Worm (Caenorhabditis elegans) whole organism, L3 larva: Measurements from ENCODE around the gene srj-29.
A peak's percentile ranks its signal among the peaks of the same experiment; 100 is the strongest.

Experiments used
- R02D3.7 ChIP-seq: fragments of 150-350 bp; optimal IDR thresholded peaks from 2 replicates; lab custom pipeline; 2014; ENCODE audit warnings: missing biosample characterization, missing genetic modification characterization
- ZK546.5 ChIP-seq: sonication (generic microtip); optimal IDR thresholded peaks from 2 replicates; lab custom pipeline; 2017; ENCODE audit warnings: missing biosample characterization, missing genetic modification characterization
- ceh-16 ChIP-seq: sonication (generic microtip); optimal IDR thresholded peaks from 2 replicates; lab custom pipeline; 2017; ENCODE audit warnings: missing biosample characterization, missing genetic modification characterization
- ceh-28 ChIP-seq: fragments of 150-350 bp; optimal IDR thresholded peaks from 2 replicates; lab custom pipeline; 2014; ENCODE audit warnings: missing biosample characterization, missing genetic modification reagents, missing genetic modification characterization
- ceh-9 ChIP-seq: sonication (generic microtip); optimal IDR thresholded peaks from 2 replicates; lab custom pipeline; 2018; ENCODE audit warnings: missing biosample characterization, missing genetic modification characterization
- daf-12 ChIP-seq: fragments of 150-350 bp; optimal IDR thresholded peaks from 2 replicates; lab custom pipeline; 2014; ENCODE audit warnings: missing biosample characterization, missing genetic modification reagents, missing genetic modification characterization
- egl-5 ChIP-seq: fragments of 150-350 bp; optimal IDR thresholded peaks from 2 replicates; lab custom pipeline; 2017; ENCODE audit warnings: missing biosample characterization, missing genetic modification reagents, missing genetic modification characterization, inconsistent platforms
- elt-1 ChIP-seq: fragments of 150-350 bp; optimal IDR thresholded peaks from 2 replicates; lab custom pipeline; 2014; ENCODE audit warnings: missing biosample characterization, missing genetic modification characterization
- elt-2 ChIP-seq: sonication (generic microtip); optimal IDR thresholded peaks from 2 replicates; lab custom pipeline; 2016; ENCODE audit warnings: missing genetic modification reagents, mild to moderate bottlenecking, missing genetic modification characterization, missing compliant biosample characterization
- elt-3 ChIP-seq, 3 experiments: fragments of 150-350 bp in 1 of 3; sonication (generic microtip) in 2 of 3; optimal IDR thresholded peaks; 2 replicates in 2 of 3; 4 replicates in 1 of 3; lab custom pipeline; 2014 to 2017; ENCODE audit warnings: missing biosample characterization in 3 of 3, missing genetic modification characterization in 3 of 3
- eor-1 ChIP-seq, 2 experiments: fragments of 150-350 bp; optimal IDR thresholded peaks; 2 replicates each; lab custom pipeline; 2014 to 2018; ENCODE audit warnings: missing biosample characterization in 2 of 2, missing genetic modification characterization in 2 of 2
- fkh-10 ChIP-seq: sonication (generic microtip); optimal IDR thresholded peaks from 2 replicates; lab custom pipeline; 2017; ENCODE audit warnings: missing biosample characterization, missing genetic modification reagents, missing genetic modification characterization
- fkh-2 ChIP-seq: fragments of 150-350 bp; optimal IDR thresholded peaks from 2 replicates; lab custom pipeline; 2014; ENCODE audit warnings: missing biosample characterization, missing genetic modification reagents, missing genetic modification characterization
- jun-1 ChIP-seq: fragments of 150-350 bp; optimal IDR thresholded peaks from 2 replicates; lab custom pipeline; 2014; ENCODE audit warnings: missing biosample characterization, missing genetic modification reagents, missing genetic modification characterization
- lin-15B ChIP-seq: fragments of 150-350 bp; optimal IDR thresholded peaks from 2 replicates; lab custom pipeline; 2014; ENCODE audit warnings: missing biosample characterization, missing genetic modification characterization
- mdl-1 ChIP-seq: fragments of 150-350 bp; optimal IDR thresholded peaks from 2 replicates; lab custom pipeline; 2014; ENCODE audit warnings: missing biosample characterization, missing genetic modification characterization
- mml-1 ChIP-seq: fragments of 150-350 bp; sonication (generic microtip); optimal IDR thresholded peaks from 3 replicates; lab custom pipeline; 2014; ENCODE audit warnings: missing biosample characterization, missing genetic modification characterization
- nfya-1 ChIP-seq: sonication (generic microtip); optimal IDR thresholded peaks from 2 replicates; lab custom pipeline; 2017; ENCODE audit warnings: missing genetic modification characterization, mild to moderate bottlenecking, missing compliant biosample characterization, antibody characterized with exemption, moderate library complexity; ENCODE audit not compliant: insufficient read depth
- nhr-11 ChIP-seq: fragments of 150-350 bp; optimal IDR thresholded peaks from 2 replicates; lab custom pipeline; 2014; ENCODE audit warnings: missing biosample characterization, missing genetic modification characterization
- nhr-12 ChIP-seq: fragments of 150-350 bp; optimal IDR thresholded peaks from 2 replicates; lab custom pipeline; 2014; ENCODE audit warnings: missing biosample characterization, missing genetic modification characterization
- nhr-23 ChIP-seq: fragments of 150-350 bp; optimal IDR thresholded peaks from 2 replicates; lab custom pipeline; 2014; ENCODE audit warnings: missing biosample characterization, missing genetic modification reagents, missing genetic modification characterization
- nhr-237 ChIP-seq: fragments of 150-350 bp; optimal IDR thresholded peaks from 2 replicates; lab custom pipeline; 2014; ENCODE audit warnings: missing biosample characterization, missing genetic modification characterization
- nhr-25 ChIP-seq: sonication (generic microtip); optimal IDR thresholded peaks from 2 replicates; lab custom pipeline; 2017; ENCODE audit warnings: missing biosample characterization, missing genetic modification characterization
- nhr-67 ChIP-seq: fragments of 150-350 bp; optimal IDR thresholded peaks from 2 replicates; lab custom pipeline; 2014; ENCODE audit warnings: missing biosample characterization, missing genetic modification characterization
- nhr-77 ChIP-seq: fragments of 150-350 bp; optimal IDR thresholded peaks from 2 replicates; lab custom pipeline; 2014; ENCODE audit warnings: missing biosample characterization, missing genetic modification characterization
- pha-4 ChIP-seq: fragments of 150-350 bp; optimal IDR thresholded peaks from 2 replicates; lab custom pipeline; 2014; ENCODE audit warnings: missing biosample characterization, missing genetic modification reagents, missing genetic modification characterization
- pqm-1 ChIP-seq: fragments of 150-350 bp; optimal IDR thresholded peaks from 2 replicates; lab custom pipeline; 2017; ENCODE audit warnings: missing biosample characterization, missing genetic modification characterization, inconsistent platforms
- sea-2 ChIP-seq: fragments of 150-350 bp; sonication (generic microtip); optimal IDR thresholded peaks from 4 replicates; lab custom pipeline; 2014; ENCODE audit warnings: missing biosample characterization, missing genetic modification reagents, missing genetic modification characterization
- skn-1 ChIP-seq: fragments of 150-350 bp; optimal IDR thresholded peaks from 2 replicates; lab custom pipeline; 2014; ENCODE audit warnings: missing biosample characterization, missing genetic modification characterization
- ztf-4 ChIP-seq: fragments of 150-350 bp; optimal IDR thresholded peaks from 2 replicates; lab custom pipeline; 2014; ENCODE audit warnings: missing biosample characterization, missing genetic modification characterization

srj-29 gene

DNA sequence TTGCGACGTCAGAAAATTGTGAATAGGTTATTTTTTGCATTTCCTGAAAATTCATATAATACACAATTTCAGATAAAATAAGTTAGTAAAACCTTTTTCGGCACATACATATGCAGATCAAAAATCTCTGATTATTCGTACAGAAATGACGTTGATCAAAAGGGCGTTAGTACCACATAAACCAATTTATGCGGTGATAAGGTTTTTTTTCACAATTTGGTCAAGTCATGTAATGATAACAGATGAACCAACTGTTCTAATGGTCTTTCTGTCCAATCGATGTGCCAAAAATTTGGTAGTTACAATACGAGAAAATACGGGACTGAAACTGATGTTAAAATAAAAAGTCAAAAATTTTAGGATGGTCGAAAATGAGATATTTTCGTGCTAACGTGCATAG, 4.6 kb downstream of the srj-29 start:
- TF ChIP-seq ztf-4 (tag; lab: Kevin White, UChicago) = no peak
- TF ChIP-seq R02D3.7 (tag; lab: Kevin White, UChicago) = no peak
- no peak for TF ChIP-seq ZK546.5 (tag; lab: Kevin White, UChicago)
- TF ChIP-seq daf-12 (tag; lab: Kevin White, UChicago) = no peak
- no peak for TF ChIP-seq eor-1 (tag; optimal IDR thresholded peaks at IDR 0.05; lab: Kevin White, UChicago)
- no peak for TF ChIP-seq lin-15B (tag; lab: Kevin White, UChicago)
- peak; percentile 84 for TF ChIP-seq elt-2 (tag; lab: Kevin White, UChicago)
- TF ChIP-seq egl-5 (tag; lab: Kevin White, UChicago) = no peak
- peak; percentile 74 for TF ChIP-seq pqm-1 (tag; lab: Kevin White, UChicago)
- no peak for TF ChIP-seq fkh-2 (tag; lab: Kevin White, UChicago)
- no peak for TF ChIP-seq nhr-11 (tag; lab: Kevin White, UChicago)
- no peak for TF ChIP-seq mml-1 (tag; lab: Kevin White, UChicago)

DNA sequence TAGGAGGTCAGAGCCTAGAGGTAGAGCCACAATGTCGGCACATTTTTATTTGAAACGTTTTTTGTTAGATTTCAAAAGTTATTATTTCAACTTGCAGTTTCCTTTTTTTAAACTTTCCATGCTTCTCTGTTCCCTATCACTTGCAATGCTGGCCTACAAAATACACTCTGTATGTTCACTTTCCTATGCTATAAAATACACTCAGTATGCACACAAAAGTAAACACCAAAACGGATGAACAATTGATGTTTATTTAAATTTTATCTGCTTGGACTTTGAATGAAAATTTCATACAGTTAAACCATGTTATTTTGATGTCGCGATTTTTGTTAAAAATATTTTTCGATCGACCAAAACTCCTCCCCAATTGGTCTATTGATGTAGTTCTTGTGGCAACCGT, 5.2 kb downstream of the srj-29 start:
- TF ChIP-seq pha-4 (tag; lab: Kevin White, UChicago) (peak; percentile 44), pqm-1 (tag; lab: Kevin White, UChicago) (peak; percentile 68), ceh-9 (no peak), elt-2 (tag; lab: Kevin White, UChicago) (peak; percentile 18)

DNA sequence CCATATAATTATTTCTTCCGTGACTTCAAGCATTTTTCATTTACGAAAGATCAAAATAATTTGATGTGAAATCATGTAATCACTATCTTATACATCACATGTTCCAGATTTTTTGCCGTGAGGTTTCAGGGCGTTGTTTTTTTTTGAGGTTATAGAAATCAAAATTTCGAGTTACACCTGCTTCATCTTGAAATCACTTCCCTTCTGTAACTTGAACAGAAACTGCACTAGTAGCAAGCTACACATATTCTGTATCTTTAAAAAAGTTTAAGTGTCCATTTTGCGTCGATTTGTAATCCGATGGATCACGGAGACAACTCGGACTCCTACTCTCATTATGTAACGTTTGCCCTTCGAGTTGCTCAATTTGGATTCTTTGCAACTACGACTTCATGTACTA, 15.2 kb downstream of the srj-29 start, which contains the start of gene F22B8.3:
TSS of gene F22B8.3 (plus strand) at position 301 of the 400 bp plus-strand sequence.
- TF ChIP-seq nhr-67 (tag; lab: Kevin White, UChicago) (no peak), ZK546.5 (tag; lab: Kevin White, UChicago) (no peak), skn-1 (tag; lab: Kevin White, UChicago) (no peak), mdl-1 (no peak), nhr-25 (no peak), nfya-1 (tag; lab: Kevin White, UChicago) (no peak), elt-3 (tag; optimal IDR thresholded peaks at IDR 0.05; lab: Kevin White, UChicago) (no peak), jun-1 (tag; lab: Kevin White, UChicago) (no peak), elt-2 (tag; lab: Kevin White, UChicago) (no peak), nhr-23 (tag; lab: Kevin White, UChicago) (no peak), ceh-9 (no peak), ceh-28 (tag; lab: Kevin White, UChicago) (no peak)

DNA sequence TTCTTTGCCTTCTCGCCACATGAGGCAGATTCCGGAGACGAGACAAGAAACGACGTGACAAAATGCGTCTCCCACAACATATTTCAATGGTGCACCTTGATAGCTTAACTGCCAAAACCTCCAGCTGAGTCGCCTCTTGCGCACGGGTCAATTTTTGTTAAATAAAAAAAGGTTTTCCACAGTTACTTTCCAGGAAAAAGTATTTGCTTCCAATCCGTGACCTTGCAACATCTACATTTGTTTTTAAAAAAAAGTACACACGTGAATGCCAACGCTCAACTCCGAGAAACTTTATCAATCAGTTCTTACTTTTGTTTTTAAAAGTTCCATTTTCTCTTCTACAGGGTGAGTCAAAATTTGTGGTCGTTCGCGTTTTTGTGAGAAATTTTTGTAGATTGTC, 18.8 kb downstream of the srj-29 start, which contains the start of gene F22B8.7:
TSS of gene F22B8.7 (plus strand) at position 301 of the 400 bp plus-strand sequence.
- TF ChIP-seq elt-1 (tag; lab: Kevin White, UChicago) (no peak), nhr-77 (tag; lab: Kevin White, UChicago) (no peak), jun-1 (tag; lab: Kevin White, UChicago) (no peak), egl-5 (tag; lab: Kevin White, UChicago) (no peak), nhr-11 (tag; lab: Kevin White, UChicago) (no peak), pha-4 (tag; lab: Kevin White, UChicago) (no peak), ztf-4 (tag; lab: Kevin White, UChicago) (no peak), lin-15B (tag; lab: Kevin White, UChicago) (no peak), elt-3 (tag; optimal IDR thresholded peaks at IDR 0.05; lab: Kevin White, UChicago) (no peak), mml-1 (tag; lab: Kevin White, UChicago) (no peak), fkh-10 (GFP tag; lab: Kevin White, UChicago) (no peak)
- TF ChIP-seq, all 47 proteins: peak for 0

DNA sequence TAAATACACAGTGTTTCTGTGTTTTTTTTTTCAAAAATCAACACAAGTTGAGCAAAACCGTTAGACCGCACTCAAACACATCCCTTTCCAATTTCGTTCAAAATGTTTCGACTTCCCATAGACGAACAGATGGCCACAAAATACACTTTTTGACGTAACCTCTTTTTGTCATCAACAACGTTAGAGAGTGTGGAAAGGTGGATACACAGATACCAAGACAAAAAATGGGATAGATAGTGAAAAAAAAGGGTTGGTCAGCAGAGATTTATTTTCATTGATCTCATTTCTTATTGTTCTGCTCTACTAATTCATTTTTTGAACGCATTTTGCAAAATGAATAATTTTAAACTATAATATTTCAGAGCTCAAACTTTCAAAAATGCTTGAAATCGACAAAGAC, 19.4 kb downstream of the srj-29 start:
- peak; percentile 12 for TF ChIP-seq elt-2 (tag; lab: Kevin White, UChicago)
- TF ChIP-seq eor-1 (tag; optimal IDR thresholded peaks at IDR 0.05; lab: Kevin White, UChicago) = no peak
- TF ChIP-seq nhr-12 = no peak
- TF ChIP-seq pqm-1 (tag; lab: Kevin White, UChicago) = peak; percentile 19
- TF ChIP-seq nhr-77 (tag; lab: Kevin White, UChicago) = no peak
- TF ChIP-seq nhr-23 (tag; lab: Kevin White, UChicago) = no peak
- no peak for TF ChIP-seq skn-1 (tag; lab: Kevin White, UChicago)
- TF ChIP-seq ceh-16 (tag; lab: Kevin White, UChicago) = no peak
- no peak for TF ChIP-seq nfya-1 (tag; lab: Kevin White, UChicago)
- no peak for TF ChIP-seq ceh-9
- no peak for TF ChIP-seq sea-2

DNA sequence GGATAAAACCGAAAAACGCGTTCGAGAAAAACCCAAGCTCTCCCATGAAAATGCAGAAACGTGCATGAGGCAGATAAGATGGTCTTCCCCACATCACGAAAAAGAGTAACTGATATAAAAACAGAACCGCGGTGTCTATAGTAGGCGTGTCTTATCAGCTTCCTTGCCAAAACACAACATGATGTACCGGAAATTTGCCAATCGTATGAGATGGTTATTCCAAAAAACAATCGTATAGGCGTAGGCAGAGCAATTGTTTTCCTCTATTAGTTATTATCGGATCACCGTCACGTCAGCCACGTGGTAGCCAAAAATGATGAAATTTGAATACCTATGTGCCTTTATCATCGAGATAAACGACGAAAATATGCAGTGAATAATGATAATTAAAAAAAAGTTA, 24.0 kb downstream of the srj-29 start, which contains the start of gene str-7:
TSS of gene str-7 (minus strand) at position 101 of the 400 bp plus-strand sequence.
- TF ChIP-seq jun-1 (tag; lab: Kevin White, UChicago) = no peak
- no peak for TF ChIP-seq lin-15B (tag; lab: Kevin White, UChicago)
- TF ChIP-seq pqm-1 (tag; lab: Kevin White, UChicago) = peak; percentile 2
- no peak for TF ChIP-seq nhr-237 (tag; lab: Kevin White, UChicago)
- TF ChIP-seq, all 47 proteins: peak for 1
